Fruit fly (Drosophila melanogaster) whole organism, embryonic: ENCODE results near the gene CG14339.

Experiments
- B-H1 ChIP-seq: fragments of 200-800 bp; sonication (Bioruptor generic); IDR thresholded peaks from 3 replicates; pipeline ENCODE4 v1.3.6; 2022; ENCODE audit warnings: missing biosample characterization, missing genetic modification characterization
- CG11085 ChIP-seq: fragments of 200-800 bp; sonication (Bioruptor generic); IDR thresholded peaks from 2 replicates; pipeline ENCODE4 v1.3.6; 2022; ENCODE audit warnings: missing biosample characterization, missing genetic modification characterization
- CG12659 ChIP-seq: fragments of 200-800 bp; sonication (Bioruptor generic); optimal IDR thresholded peaks from 3 replicates; lab custom pipeline; 2017; ENCODE audit warnings: mild to moderate bottlenecking, missing biosample characterization, missing genetic modification reagents, missing genetic modification characterization
- CG1602 ChIP-seq: fragments of 200-800 bp; sonication (Bioruptor generic); optimal IDR thresholded peaks from 3 replicates; lab custom pipeline; 2016; ENCODE audit warnings: missing biosample characterization, missing genetic modification characterization
- CG18764 ChIP-seq: fragments of 200-800 bp; sonication (Bioruptor generic); optimal IDR thresholded peaks from 3 replicates; lab custom pipeline; 2016; ENCODE audit warnings: missing biosample characterization, missing genetic modification characterization
- CG32532 ChIP-seq: fragments of 200-800 bp; sonication (Bioruptor generic); IDR thresholded peaks from 2 replicates; pipeline ENCODE4 v1.3.6; 2022; ENCODE audit warnings: missing biosample characterization, missing genetic modification characterization
- CG42726 ChIP-seq: fragments of 200-800 bp; sonication (Bioruptor generic); IDR thresholded peaks from 2 replicates; pipeline ENCODE4 v1.3.6; 2022; ENCODE audit warnings: missing biosample characterization, missing genetic modification characterization; ENCODE audit not compliant: partially characterized antibody
- CG6175 ChIP-seq: fragments of 200-800 bp; sonication (Bioruptor generic); IDR thresholded peaks from 3 replicates; pipeline ENCODE4 v1.3.6; 2022; ENCODE audit warnings: missing biosample characterization, missing genetic modification characterization
- CG9215 ChIP-seq: fragments of 200-800 bp; sonication (Bioruptor generic); IDR thresholded peaks from 2 replicates; pipeline ENCODE4 v1.3.6; 2022; ENCODE audit warnings: missing biosample characterization, missing genetic modification characterization
- CG9797 ChIP-seq: fragments of 200-800 bp; sonication (Bioruptor generic); optimal IDR thresholded peaks from 3 replicates; lab custom pipeline; 2018; ENCODE audit warnings: missing biosample characterization, mild to moderate bottlenecking, missing genetic modification characterization
- CrebB ChIP-seq: fragments of 200-800 bp; sonication (Bioruptor generic); optimal IDR thresholded peaks from 3 replicates; lab custom pipeline; 2018; ENCODE audit warnings: missing biosample characterization, mild to moderate bottlenecking, missing genetic modification characterization
- Doc2 ChIP-seq: fragments of 200-800 bp; sonication (Bioruptor generic); IDR thresholded peaks from 2 replicates; pipeline ENCODE4 v1.3.6; 2022; ENCODE audit warnings: missing biosample characterization, missing genetic modification characterization
- Dp ChIP-seq: fragments of 200-800 bp; sonication (Bioruptor generic); optimal IDR thresholded peaks from 2 replicates; lab custom pipeline; 2018; ENCODE audit warnings: missing biosample characterization, mild to moderate bottlenecking, missing genetic modification characterization, moderate library complexity
- Drgx ChIP-seq: fragments of 200-800 bp; sonication (Bioruptor generic); IDR thresholded peaks from 2 replicates; pipeline ENCODE4 v1.3.6; 2022; ENCODE audit warnings: missing biosample characterization, missing genetic modification characterization
- E2f1 ChIP-seq: fragments of 200-800 bp; sonication (Bioruptor generic); IDR thresholded peaks from 2 replicates; pipeline ENCODE4 v1.3.6; 2022; ENCODE audit warnings: missing biosample characterization, missing genetic modification characterization
- Ets97D ChIP-seq: fragments of 200-800 bp; sonication (Bioruptor generic); optimal IDR thresholded peaks from 3 replicates; lab custom pipeline; 2016; ENCODE audit warnings: missing biosample characterization, missing genetic modification characterization
- Fer3 ChIP-seq: fragments of 200-800 bp; sonication (Bioruptor generic); optimal IDR thresholded peaks from 2 replicates; lab custom pipeline; 2018; ENCODE audit warnings: missing biosample characterization, mild to moderate bottlenecking, missing genetic modification characterization, moderate library complexity
- Gsc ChIP-seq: fragments of 200-800 bp; sonication (Bioruptor generic); IDR thresholded peaks from 2 replicates; pipeline ENCODE4 v1.3.6; 2022; ENCODE audit warnings: missing biosample characterization, missing genetic modification characterization
- HHEX ChIP-seq: fragments of 200-800 bp; sonication (Bioruptor generic); optimal IDR thresholded peaks from 3 replicates; lab custom pipeline; 2017; ENCODE audit warnings: missing biosample characterization, mild to moderate bottlenecking, missing genetic modification characterization, missing genetic modification reagents
- Hr3 ChIP-seq: fragments of 200-800 bp; sonication (Bioruptor generic); optimal IDR thresholded peaks from 3 replicates; lab custom pipeline; 2016; ENCODE audit warnings: missing biosample characterization, missing genetic modification characterization
- Hr78 ChIP-seq, 2 experiments: fragments of 200-800 bp in 1 of 2; fragments of >200 bp in 1 of 2; sonication (Bioruptor generic) in 1 of 2; optimal IDR thresholded peaks; 2 replicates each; lab custom pipeline; 2017 to 2019; ENCODE audit warnings: missing biosample characterization in 2 of 2, missing genetic modification characterization in 2 of 2, mild to moderate bottlenecking in 1 of 2, moderate library complexity in 1 of 2
- Kr ChIP-seq: fragments of 200-800 bp; sonication (Bioruptor generic); optimal IDR thresholded peaks from 2 replicates; lab custom pipeline; 2017; ENCODE audit warnings: missing biosample characterization, mild to moderate bottlenecking, missing genetic modification characterization
- NfI ChIP-seq: fragments of 200-800 bp; sonication (Bioruptor generic); optimal IDR thresholded peaks from 3 replicates; lab custom pipeline; 2018; ENCODE audit warnings: missing biosample characterization, mild to moderate bottlenecking, missing genetic modification characterization, moderate library complexity
- Side ChIP-seq: fragments of 200-800 bp; sonication (Bioruptor generic); optimal IDR thresholded peaks from 2 replicates; lab custom pipeline; 2016; ENCODE audit warnings: missing biosample characterization, missing genetic modification characterization
- Sin3A ChIP-seq: fragments of >200 bp; optimal IDR thresholded peaks from 2 replicates; lab custom pipeline; 2018
- Sox100B ChIP-seq: fragments of 200-800 bp; sonication (Bioruptor generic); optimal IDR thresholded peaks from 3 replicates; lab custom pipeline; 2018; ENCODE audit warnings: missing biosample characterization, mild to moderate bottlenecking, missing genetic modification characterization
- Sry-β ChIP-seq: fragments of 200-800 bp; sonication (Bioruptor generic); optimal IDR thresholded peaks from 2 replicates; lab custom pipeline; 2018; ENCODE audit warnings: missing biosample characterization, mild to moderate bottlenecking, missing genetic modification characterization, moderate library complexity
- Tbp ChIP-seq: fragments of >200 bp; optimal IDR thresholded peaks from 2 replicates; lab custom pipeline; 2018; ENCODE audit warnings: missing biosample characterization, missing genetic modification characterization
- abd-A ChIP-seq: fragments of 200-800 bp; sonication (Bioruptor generic); optimal IDR thresholded peaks from 3 replicates; lab custom pipeline; 2019; ENCODE audit warnings: missing biosample characterization, mild to moderate bottlenecking, missing genetic modification characterization, moderate library complexity
- ase ChIP-seq: fragments of 200-800 bp; sonication (Bioruptor generic); IDR thresholded peaks from 3 replicates; pipeline ENCODE4 v1.3.6; 2022; ENCODE audit warnings: missing biosample characterization, missing genetic modification characterization
- dan ChIP-seq: fragments of 200-800 bp; sonication (Bioruptor generic); IDR thresholded peaks from 2 replicates; pipeline ENCODE4 v1.3.6; 2022; ENCODE audit warnings: missing biosample characterization, missing genetic modification characterization
- dysf ChIP-seq: fragments of 200-800 bp; sonication (Bioruptor generic); IDR thresholded peaks from 3 replicates; pipeline ENCODE4 v1.3.6; 2022; ENCODE audit warnings: missing biosample characterization, missing genetic modification characterization
- ewg ChIP-seq: fragments of 200-800 bp; sonication (Bioruptor generic); optimal IDR thresholded peaks from 3 replicates; lab custom pipeline; 2017; ENCODE audit warnings: mild to moderate bottlenecking, missing biosample characterization, missing genetic modification reagents, missing genetic modification characterization
- fd3F ChIP-seq: fragments of 200-800 bp; sonication (Bioruptor generic); optimal IDR thresholded peaks from 2 replicates; lab custom pipeline; 2018; ENCODE audit warnings: missing biosample characterization, mild to moderate bottlenecking, missing genetic modification characterization, moderate library complexity
- fru ChIP-seq: fragments of >200 bp; optimal IDR thresholded peaks from 2 replicates; lab custom pipeline; 2017
- gcm ChIP-seq: fragments of 200-800 bp; sonication (Bioruptor generic); optimal IDR thresholded peaks from 2 replicates; lab custom pipeline; 2019; ENCODE audit warnings: missing biosample characterization, mild to moderate bottlenecking, missing genetic modification characterization, moderate library complexity
- hbn ChIP-seq: fragments of 200-800 bp; sonication (Bioruptor generic); IDR thresholded peaks from 2 replicates; pipeline ENCODE4 v1.3.6; 2022; ENCODE audit warnings: missing biosample characterization, missing genetic modification characterization; ENCODE audit not compliant: partially characterized antibody
- lola ChIP-seq, 3 experiments: fragments of >200 bp in 2 of 3; fragments of 200-800 bp in 1 of 3; sonication (Bioruptor generic) in 1 of 3; optimal IDR thresholded peaks; 2 replicates each; lab custom pipeline; 2017 to 2019; ENCODE audit warnings: missing biosample characterization in 3 of 3, missing genetic modification characterization in 3 of 3, mild to moderate bottlenecking in 1 of 3, moderate library complexity in 1 of 3
- mirr ChIP-seq: fragments of 200-800 bp; sonication (Bioruptor generic); optimal IDR thresholded peaks from 3 replicates; lab custom pipeline; 2018; ENCODE audit warnings: missing biosample characterization, mild to moderate bottlenecking, missing genetic modification characterization
- nerfin-2 ChIP-seq: fragments of 200-800 bp; sonication (Bioruptor generic); IDR thresholded peaks from 2 replicates; pipeline ENCODE4 v1.3.6; 2022; ENCODE audit warnings: missing biosample characterization, missing genetic modification characterization; ENCODE audit not compliant: partially characterized antibody
- pb ChIP-seq: fragments of 200-800 bp; sonication (Bioruptor generic); optimal IDR thresholded peaks from 3 replicates; lab custom pipeline; 2016; ENCODE audit warnings: missing biosample characterization, missing genetic modification characterization
- ranshi ChIP-seq: fragments of 200-800 bp; sonication (Bioruptor generic); IDR thresholded peaks from 2 replicates; pipeline ENCODE4 v1.3.6; 2022; ENCODE audit warnings: missing biosample characterization, missing genetic modification characterization
- sc ChIP-seq, 3 experiments: fragments of >200 bp in 2 of 3; fragments of 200-800 bp in 1 of 3; sonication (Bioruptor generic) in 1 of 3; optimal IDR thresholded peaks; 2 replicates in 2 of 3; 3 replicates in 1 of 3; lab custom pipeline; 2017; ENCODE audit warnings: mild to moderate bottlenecking in 1 of 3, missing biosample characterization in 1 of 3, missing genetic modification characterization in 1 of 3, missing genetic modification reagents in 1 of 3
- sens-2 ChIP-seq: fragments of 200-800 bp; sonication (Bioruptor generic); IDR thresholded peaks from 2 replicates; pipeline ENCODE4 v1.3.6; 2022; ENCODE audit warnings: missing biosample characterization, missing genetic modification characterization
- shn ChIP-seq: fragments of 200-800 bp; sonication (Bioruptor generic); optimal IDR thresholded peaks from 3 replicates; lab custom pipeline; 2016; ENCODE audit warnings: missing biosample characterization, missing genetic modification characterization
- sna ChIP-seq: fragments of 200-800 bp; sonication (Bioruptor generic); IDR thresholded peaks from 2 replicates; pipeline ENCODE4 v1.3.6; 2022; ENCODE audit warnings: missing biosample characterization, missing genetic modification characterization; ENCODE audit not compliant: partially characterized antibody
- tin ChIP-seq: fragments of 200-800 bp; sonication (Bioruptor generic); optimal IDR thresholded peaks from 3 replicates; lab custom pipeline; 2016; ENCODE audit warnings: missing biosample characterization, missing genetic modification characterization
- ttk ChIP-seq: fragments of 200-800 bp; sonication (Bioruptor generic); IDR thresholded peaks from 2 replicates; pipeline ENCODE4 v2.1.2; 2022; ENCODE audit warnings: missing biosample characterization, missing genetic modification characterization
- usp ChIP-seq: fragments of >200 bp; optimal IDR thresholded peaks from 2 replicates; lab custom pipeline; 2017; ENCODE audit warnings: missing biosample characterization, missing genetic modification characterization
- vvl ChIP-seq: fragments of 200-800 bp; sonication (Bioruptor generic); IDR thresholded peaks from 2 replicates; pipeline ENCODE4 v1.3.6; 2022; ENCODE audit warnings: missing biosample characterization, missing genetic modification characterization
- wek ChIP-seq: fragments of 200-800 bp; sonication (Bioruptor generic); optimal IDR thresholded peaks from 3 replicates; lab custom pipeline; 2018; ENCODE audit warnings: missing biosample characterization, mild to moderate bottlenecking, missing genetic modification characterization, moderate library complexity

CG14339 gene

DNA sequence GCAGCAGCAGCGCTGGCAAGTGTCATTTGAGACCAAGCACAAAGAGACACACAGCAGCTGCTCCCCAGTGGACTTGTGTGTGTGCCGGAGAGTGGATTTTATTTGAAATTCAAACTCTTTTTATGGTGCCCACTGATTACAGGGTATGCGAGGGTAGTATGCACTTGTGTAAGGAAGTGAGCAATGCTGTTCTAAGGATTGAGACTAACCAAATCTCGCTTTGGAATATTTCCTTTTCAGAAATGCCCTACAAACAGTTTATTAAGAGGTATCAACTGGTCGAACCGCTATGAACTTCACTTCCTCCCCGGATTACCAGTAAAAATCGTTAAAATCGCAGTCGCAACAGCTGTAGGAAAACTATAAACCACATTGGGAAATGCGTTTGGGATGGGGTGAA, 32.6 kb upstream of the CG14339 start (continued):
- TF ChIP-seq Hr3 (GFP tag; lab: Kevin White, UChicago) (peak; percentile 91), NfI (GFP tag; lab: Kevin White, UChicago) (peak; percentile 85), CG11085 (GFP tag; lab: Robert Waterston, UW) (peak; percentile 69; the same call in 1 of the 2 replicates), CG1602 (GFP tag; lab: Kevin White, UChicago) (peak; percentile 96), Doc2 (GFP tag; lab: Robert Waterston, UW) (0 out of 2 replicates have a peak, but pooled peaks have one; percentile 39), B-H1 (GFP tag; lab: Robert Waterston, UW) (peak; percentile 87), tin (peak; percentile 96), CrebB (tag; lab: Kevin White, UChicago) (peak; percentile 84), sna (no peak), shn (peak; percentile 93), dan (peak; percentile 93), Gsc (GFP tag; lab: Robert Waterston, UW) (peak; percentile 90), dysf (GFP tag; lab: Robert Waterston, UW) (peak; percentile 92), fd3F (peak; percentile 50), HHEX (peak; percentile 83), Dp (GFP tag; lab: Kevin White, UChicago) (no peak), Sin3A (lab: Kevin White, UChicago) (no peak), ase (GFP tag; lab: Robert Waterston, UW) (peak; percentile 96), gcm (GFP tag; lab: Kevin White, UChicago) (peak; percentile 85), CG42726 (GFP tag; lab: Robert Waterston, UW) (no peak), ewg (GFP tag; lab: Kevin White, UChicago) (peak; percentile 90), fru (lab: Kevin White, UChicago) (no peak), Drgx (peak; percentile 82), Hr78 (GFP tag; optimal IDR thresholded peaks at IDR 0.05; lab: Kevin White, UChicago) (peak in 1 of 2 experiments; percentile 68), CG32532 (GFP tag; lab: Robert Waterston, UW) (peak; percentile 81), hbn (GFP tag; lab: Robert Waterston, UW) (no peak), Sry-β (GFP tag; lab: Kevin White, UChicago) (peak; percentile 45), wek (GFP tag; lab: Kevin White, UChicago) (peak; percentile 66), Sox100B (GFP tag; lab: Kevin White, UChicago) (no peak), vvl (GFP tag; lab: Robert Waterston, UW) (peak; percentile 98), usp (GFP tag; lab: Kevin White, UChicago) (no peak), sc (optimal IDR thresholded peaks at IDR 0.05; lab: Kevin White, UChicago) (no peak), sc (GFP tag; optimal IDR thresholded peaks at IDR 0.05; lab: Kevin White, UChicago) (peak; percentile 95), CG18764 (peak; percentile 89), Side (GFP tag; lab: Kevin White, UChicago) (peak; percentile 85), CG6175 (peak; percentile 76; the same call in 1 of the 3 replicates), abd-A (tag; lab: Kevin White, UChicago) (peak; percentile 14), lola (GFP tag; optimal IDR thresholded peaks at IDR 0.05; lab: Kevin White, UChicago) (peak in 1 of 3 experiments; percentile 89), ttk (GFP tag; lab: Robert Waterston, UW) (peak; percentile 96), Tbp (no peak), pb (GFP tag; lab: Kevin White, UChicago) (peak; percentile 92), CG12659 (GFP tag; lab: Kevin White, UChicago) (peak; percentile 82), Kr (GFP tag; lab: Kevin White, UChicago) (peak; percentile 79), mirr (GFP tag; lab: Kevin White, UChicago) (no peak), E2f1 (GFP tag; lab: Robert Waterston, UW) (peak; percentile 91), CG9215 (GFP tag; lab: Robert Waterston, UW) (peak; percentile 71), nerfin-2 (GFP tag; lab: Robert Waterston, UW) (no peak), Ets97D (GFP tag; lab: Kevin White, UChicago) (peak; percentile 67), Fer3 (tag; lab: Kevin White, UChicago) (peak; percentile 78), sens-2 (peak; percentile 92), ranshi (GFP tag; lab: Robert Waterston, UW) (peak; percentile 92), CG9797 (peak; percentile 23)
